Worm (Caenorhabditis elegans): Measurements from ENCODE around the gene F29B9.11.

- TF ChIP-seq ceh-83 (GFP tag; optimal IDR thresholded peaks at IDR 0.05), result no peak
- TF ChIP-seq elt-1 (tag; optimal IDR thresholded peaks at IDR 0.05; ENCODE audit: borderline replicate concordance, insufficient read depth), result no peak
- TF ChIP-seq ztf-11 (tag; optimal IDR thresholded peaks at IDR 0.05), result no peak
- TF ChIP-seq blmp-1 (tag; optimal IDR thresholded peaks at IDR 0.05), result no peak
- TF ChIP-seq nhr-12 (tag; optimal IDR thresholded peaks at IDR 0.05), result no peak
- TF ChIP-seq nhr-28 (tag; optimal IDR thresholded peaks at IDR 0.05), result no peak
- TF ChIP-seq snpc-4 (tag; optimal IDR thresholded peaks at IDR 0.05), result no peak
- TF ChIP-seq mep-1 (tag; optimal IDR thresholded peaks at IDR 0.05), result no peak
Measured at ce11 chrIV:4669242-4669641, 9.2 kb upstream of the F29B9.11 start, which contains the start of gene F29B9.12.
